Worm (Caenorhabditis elegans) whole organism, L2 larva: ENCODE data around the gene cal-1.

ENCODE experiments used
- C34F6.9 ChIP-seq: fragments of 150-350 bp; optimal IDR thresholded peaks from 2 replicates; lab custom pipeline; 2014; ENCODE audit warnings: missing biosample characterization, missing genetic modification characterization
- ZK546.5 ChIP-seq: sonication (generic microtip); optimal IDR thresholded peaks from 2 replicates; lab custom pipeline; 2017; ENCODE audit warnings: missing biosample characterization, missing genetic modification characterization
- alr-1 ChIP-seq: fragments of 150-350 bp; optimal IDR thresholded peaks from 2 replicates; lab custom pipeline; 2014; ENCODE audit warnings: missing biosample characterization, missing genetic modification characterization
- aly-2 ChIP-seq: fragments of 150-350 bp; optimal IDR thresholded peaks from 2 replicates; lab custom pipeline; 2014; ENCODE audit warnings: missing biosample characterization, missing genetic modification characterization
- ama-1 ChIP-seq: fragments of 150-350 bp; optimal IDR thresholded peaks from 2 replicates; lab custom pipeline; 2018; ENCODE audit warnings: inconsistent platforms
- blmp-1 ChIP-seq: sonication (generic microtip); optimal IDR thresholded peaks from 2 replicates; lab custom pipeline; 2017; ENCODE audit warnings: missing genetic modification characterization, mild to moderate bottlenecking, missing compliant biosample characterization, antibody characterized with exemption, moderate library complexity; ENCODE audit not compliant: insufficient read depth
- ceh-16 ChIP-seq: fragments of 150-350 bp; optimal IDR thresholded peaks from 2 replicates; lab custom pipeline; 2014; ENCODE audit warnings: missing biosample characterization, missing genetic modification characterization
- dmd-4 ChIP-seq: sonication (generic microtip); optimal IDR thresholded peaks from 2 replicates; lab custom pipeline; 2017; ENCODE audit warnings: missing biosample characterization, missing genetic modification characterization
- egl-27 ChIP-seq: sonication (generic microtip); optimal IDR thresholded peaks from 3 replicates; lab custom pipeline; 2017; ENCODE audit warnings: missing biosample characterization, missing genetic modification reagents, missing genetic modification characterization
- fos-1 ChIP-seq: fragments of 150-350 bp; optimal IDR thresholded peaks from 2 replicates; lab custom pipeline; 2014; ENCODE audit warnings: missing biosample characterization, missing genetic modification characterization
- gmeb-1 ChIP-seq: fragments of 150-350 bp; optimal IDR thresholded peaks from 2 replicates; lab custom pipeline; 2014; ENCODE audit warnings: missing biosample characterization, missing genetic modification characterization
- lin-11 ChIP-seq: fragments of 150-350 bp; sonication (generic microtip); optimal IDR thresholded peaks from 2 replicates; lab custom pipeline; 2014; ENCODE audit warnings: missing biosample characterization, missing genetic modification characterization, inconsistent platforms, mixed read lengths
- lin-13 ChIP-seq: fragments of 150-350 bp; optimal IDR thresholded peaks from 2 replicates; lab custom pipeline; 2014; ENCODE audit warnings: missing biosample characterization, missing genetic modification reagents, missing genetic modification characterization
- lin-39 ChIP-seq: fragments of 150-350 bp; optimal IDR thresholded peaks from 2 replicates; lab custom pipeline; 2014; ENCODE audit warnings: missing biosample characterization, missing genetic modification reagents, missing genetic modification characterization
- lsy-2 ChIP-seq, 2 experiments: fragments of 150-350 bp in 1 of 2; sonication (generic microtip) in 1 of 2; optimal IDR thresholded peaks; 2 replicates each; lab custom pipeline; 2014 to 2017; ENCODE audit warnings: missing biosample characterization in 2 of 2, missing genetic modification characterization in 2 of 2
- mbf-1 ChIP-seq: sonication (generic microtip); optimal IDR thresholded peaks from 2 replicates; lab custom pipeline; 2017; ENCODE audit warnings: missing biosample characterization, missing genetic modification characterization
- nhr-10 ChIP-seq: sonication (generic microtip); optimal IDR thresholded peaks from 2 replicates; lab custom pipeline; 2017; ENCODE audit warnings: missing biosample characterization, missing genetic modification characterization
- nhr-12 ChIP-seq: fragments of 150-350 bp; optimal IDR thresholded peaks from 2 replicates; lab custom pipeline; 2014; ENCODE audit warnings: missing biosample characterization, missing genetic modification characterization
- nhr-21 ChIP-seq: fragments of 150-350 bp; optimal IDR thresholded peaks from 2 replicates; lab custom pipeline; 2014; ENCODE audit warnings: missing biosample characterization, missing genetic modification characterization
- nhr-23 ChIP-seq: fragments of 150-350 bp; optimal IDR thresholded peaks from 2 replicates; lab custom pipeline; 2014; ENCODE audit warnings: missing biosample characterization, missing genetic modification reagents, missing genetic modification characterization
- nhr-25 ChIP-seq: fragments of 150-350 bp; sonication (generic microtip); optimal IDR thresholded peaks from 3 replicates; lab custom pipeline; 2014; ENCODE audit warnings: missing biosample characterization, missing genetic modification characterization
- nhr-6 ChIP-seq: fragments of 150-350 bp; optimal IDR thresholded peaks from 2 replicates; lab custom pipeline; 2014; ENCODE audit warnings: missing biosample characterization, missing genetic modification characterization
- nhr-77 ChIP-seq: fragments of 150-350 bp; optimal IDR thresholded peaks from 2 replicates; lab custom pipeline; 2014; ENCODE audit warnings: missing biosample characterization, missing genetic modification characterization
- peb-1 ChIP-seq: fragments of 150-350 bp; optimal IDR thresholded peaks from 2 replicates; lab custom pipeline; 2014; ENCODE audit warnings: missing biosample characterization, missing genetic modification characterization
- sem-4 ChIP-seq: fragments of 150-350 bp; optimal IDR thresholded peaks from 2 replicates; lab custom pipeline; 2014; ENCODE audit warnings: missing biosample characterization, missing genetic modification reagents, missing genetic modification characterization
- sma-3 ChIP-seq: sonication (generic microtip); optimal IDR thresholded peaks from 2 replicates; lab custom pipeline; 2016; ENCODE audit warnings: missing genetic modification reagents, missing genetic modification characterization, missing compliant biosample characterization
- sma-9 ChIP-seq, 2 experiments: fragments of 150-350 bp in 1 of 2; sonication (generic microtip) in 1 of 2; optimal IDR thresholded peaks; 2 replicates each; lab custom pipeline; 2014 to 2016; ENCODE audit warnings: missing genetic modification characterization in 2 of 2, mild to moderate bottlenecking in 1 of 2, missing biosample characterization in 1 of 2, missing compliant biosample characterization in 1 of 2, missing genetic modification reagents in 1 of 2, moderate library complexity in 1 of 2
- unc-39 ChIP-seq: fragments of 150-350 bp; optimal IDR thresholded peaks from 2 replicates; lab custom pipeline; 2014; ENCODE audit warnings: missing biosample characterization, missing genetic modification characterization
- unc-55 ChIP-seq: fragments of 150-350 bp; sonication (generic microtip); optimal IDR thresholded peaks from 3 replicates; lab custom pipeline; 2014; ENCODE audit warnings: missing biosample characterization, missing genetic modification reagents, missing genetic modification characterization
- unc-62 ChIP-seq: fragments of 150-350 bp; optimal IDR thresholded peaks from 2 replicates; lab custom pipeline; 2014; ENCODE audit warnings: missing biosample characterization, missing genetic modification reagents, missing genetic modification characterization
- zag-1 ChIP-seq: fragments of 150-350 bp; optimal IDR thresholded peaks from 2 replicates; lab custom pipeline; 2014; ENCODE audit warnings: missing biosample characterization, missing genetic modification characterization
- ztf-11 ChIP-seq: sonication (generic microtip); optimal IDR thresholded peaks from 2 replicates; lab custom pipeline; 2017; ENCODE audit warnings: missing biosample characterization, missing genetic modification characterization
- ztf-4 ChIP-seq: fragments of 150-350 bp; optimal IDR thresholded peaks from 2 replicates; lab custom pipeline; 2014; ENCODE audit warnings: missing biosample characterization, missing genetic modification characterization

cal-1 gene

DNA sequence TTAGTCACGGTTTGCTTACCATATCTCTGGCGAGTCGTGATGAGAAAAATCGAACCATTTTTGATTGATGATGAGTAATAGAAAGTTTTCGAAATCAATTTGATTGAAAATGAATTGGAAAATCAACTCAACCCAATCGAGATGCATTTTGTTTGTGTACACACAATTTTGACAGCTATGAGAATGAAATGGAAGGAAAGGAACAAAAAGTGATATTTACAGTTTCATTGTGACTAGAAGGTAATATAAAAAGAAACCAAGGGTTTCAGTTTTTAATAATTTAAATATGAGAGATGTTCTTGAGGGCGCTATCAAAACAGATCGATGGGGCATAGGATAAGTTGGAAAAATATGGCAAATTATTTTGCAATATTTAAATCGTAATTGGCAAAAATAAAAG lies at the start of gene cal-1:
Gene cal-1, minus strand, starts transcription at position 101 of the 400 bp plus-strand sequence.
- TF ChIP-seq nhr-12 (tag; lab: Kevin White, UChicago) = no peak
- no peak for TF ChIP-seq aly-2 (tag; lab: Kevin White, UChicago)
- no peak for TF ChIP-seq ama-1 (lab: Kevin White, UChicago)
- TF ChIP-seq C34F6.9 (tag; lab: Kevin White, UChicago) = no peak
- TF ChIP-seq lin-39 (tag; lab: Kevin White, UChicago) = no peak
- no peak for TF ChIP-seq unc-62
- TF ChIP-seq ztf-4 (tag; lab: Kevin White, UChicago) = no peak
- TF ChIP-seq lin-11 (tag; lab: Kevin White, UChicago) = no peak
- TF ChIP-seq unc-39 (tag; lab: Kevin White, UChicago) = no peak
- TF ChIP-seq dmd-4 (tag; lab: Kevin White, UChicago) = no peak
- TF ChIP-seq lin-13 (GFP tag; lab: Kevin White, UChicago) = no peak
- no peak for TF ChIP-seq alr-1 (tag; lab: Kevin White, UChicago)
- TF ChIP-seq unc-55 (GFP tag; lab: Kevin White, UChicago) = no peak
- no peak for TF ChIP-seq sma-3 (GFP tag; lab: Kevin White, UChicago)

DNA sequence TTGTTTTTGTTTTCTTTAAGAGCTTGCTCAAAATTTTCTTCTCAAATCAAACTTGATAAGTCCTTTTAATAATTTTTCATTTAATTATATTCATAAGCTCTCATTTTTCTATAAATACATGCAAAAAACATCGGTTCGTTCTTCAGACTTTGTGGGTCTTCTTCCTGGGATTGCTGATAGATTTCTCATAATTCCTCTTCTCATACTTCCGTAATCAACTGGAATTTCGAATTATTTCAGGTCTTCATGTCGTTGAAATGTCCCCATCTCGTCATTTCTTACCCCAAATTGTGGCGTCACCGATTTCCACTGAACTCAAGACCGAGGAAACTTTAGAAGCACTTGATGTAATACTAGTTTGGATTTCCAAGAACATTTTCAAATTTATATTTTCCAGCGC lies 47.9 kb upstream of the cal-1 start:
- TF ChIP-seq sma-9 (GFP tag; optimal IDR thresholded peaks at IDR 0.05; lab: Kevin White, UChicago) (peak; percentile 9), sma-9 (tag; optimal IDR thresholded peaks at IDR 0.05; lab: Kevin White, UChicago) (no peak), blmp-1 (tag; lab: Kevin White, UChicago) (no peak)
- TF ChIP-seq, all 48 proteins: peak for 1

DNA sequence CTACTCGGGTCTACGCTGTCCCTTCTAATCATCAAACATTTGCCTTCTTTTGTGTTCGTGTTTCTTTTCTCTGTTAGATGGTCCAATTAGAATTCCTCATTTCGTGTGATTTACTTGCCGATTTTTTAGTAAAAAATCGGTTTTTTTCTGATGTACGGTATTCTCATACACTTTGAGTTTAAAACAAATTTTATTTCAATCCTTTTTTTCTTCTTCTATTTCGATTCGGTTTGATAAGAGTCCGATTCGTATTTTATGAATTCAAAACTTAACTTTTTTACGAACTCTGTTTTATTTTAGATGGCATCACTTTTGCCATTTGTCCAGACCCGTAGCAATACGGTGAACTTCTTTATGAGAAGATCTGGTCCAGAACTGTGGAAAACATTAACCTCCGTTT lies 46.1 kb upstream of the cal-1 start, which contains the start of gene mrps-5:
Gene mrps-5, plus strand, starts transcription at position 301 of the 400 bp plus-strand sequence.
- TF ChIP-seq C34F6.9 (tag; lab: Kevin White, UChicago) (no peak), nhr-25 (no peak)

DNA sequence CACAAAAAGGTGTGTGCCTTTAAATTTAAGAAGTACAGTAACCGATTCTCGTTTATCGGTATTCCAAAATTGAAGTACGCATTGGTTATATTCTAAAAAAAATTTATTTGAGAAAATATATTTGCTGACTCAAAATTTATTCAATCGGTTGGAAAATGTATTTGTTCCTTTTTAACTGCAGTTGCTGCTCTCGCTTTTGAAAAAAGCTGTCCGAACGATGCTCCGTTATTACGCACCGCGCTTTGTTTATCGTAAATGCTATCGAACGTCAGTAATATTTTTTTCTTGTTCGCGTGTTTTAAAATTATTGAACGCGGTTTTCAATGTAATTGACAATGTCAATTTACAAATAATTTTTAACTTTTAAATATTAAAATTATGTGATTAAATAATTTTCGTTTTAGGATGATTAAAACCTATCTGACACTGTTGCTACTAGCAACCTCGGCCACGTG lies 43.3 kb upstream of the cal-1 start, which contains the start of gene sel-1:
Gene sel-1, plus strand, starts transcription at position 405 of the 455 bp plus-strand sequence.
- TF ChIP-seq ztf-11 (tag; lab: Kevin White, UChicago) (no peak), dmd-4 (tag; lab: Kevin White, UChicago) (no peak), C34F6.9 (tag; lab: Kevin White, UChicago) (peak; percentile 48), mbf-1 (tag; lab: Kevin White, UChicago) (no peak), ceh-16 (tag; lab: Kevin White, UChicago) (no peak), lsy-2 (tag; optimal IDR thresholded peaks at IDR 0.05; lab: Kevin White, UChicago) (peak; percentile 1 to 19), unc-55 (GFP tag; lab: Kevin White, UChicago) (peak; percentile 31), sem-4 (no peak), lin-13 (GFP tag; lab: Kevin White, UChicago) (no peak)

- no peak for TF ChIP-seq sem-4
- no peak for TF ChIP-seq nhr-10 (tag; lab: Kevin White, UChicago)
- TF ChIP-seq sma-3 (GFP tag; lab: Kevin White, UChicago) = peak; percentile 32
- TF ChIP-seq dmd-4 (tag; lab: Kevin White, UChicago) = no peak
- no peak for TF ChIP-seq nhr-77
- TF ChIP-seq nhr-23 (tag; lab: Kevin White, UChicago) = no peak
- no peak for TF ChIP-seq nhr-6 (tag; lab: Kevin White, UChicago)
- TF ChIP-seq sma-9 (GFP tag; optimal IDR thresholded peaks at IDR 0.05; lab: Kevin White, UChicago) = peak; percentile 41
- no peak for TF ChIP-seq sma-9 (tag; optimal IDR thresholded peaks at IDR 0.05; lab: Kevin White, UChicago)
- no peak for TF ChIP-seq nhr-12 (tag; lab: Kevin White, UChicago)
- no peak for TF ChIP-seq peb-1 (tag; lab: Kevin White, UChicago)
- no peak for TF ChIP-seq ZK546.5 (tag; lab: Kevin White, UChicago)
- peak; percentile 8 for TF ChIP-seq gmeb-1 (tag; lab: Kevin White, UChicago)
- TF ChIP-seq ama-1 (lab: Kevin White, UChicago) = peak; percentile 10
- TF ChIP-seq nhr-21 = peak; percentile 70
- TF ChIP-seq fos-1 (tag; lab: Kevin White, UChicago) = no peak
- no peak for TF ChIP-seq ztf-4 (tag; lab: Kevin White, UChicago)
- TF ChIP-seq zag-1 (tag; lab: Kevin White, UChicago) = no peak
- TF ChIP-seq egl-27 (tag; lab: Kevin White, UChicago) = no peak
Measured at ce11 chrV:12556904-12557303, 39.9 kb upstream of the cal-1 start.
